Worm (Caenorhabditis elegans) whole organism, L4 larva: ENCODE results near the gene pap-3.

Experiments
- Y48G9A.11 ChIP-seq: fragments of 200-800 bp; sonication (Bioruptor generic); IDR thresholded peaks from 2 replicates; pipeline ENCODE4 v1.3.6; 2022; ENCODE audit warnings: missing genetic modification reagents, missing genetic modification characterization, missing compliant biosample characterization
- ceh-20 ChIP-seq: fragments of 200-800 bp; sonication (Bioruptor generic); IDR thresholded peaks from 2 replicates; pipeline ENCODE4 v1.3.6; 2022; ENCODE audit warnings: missing genetic modification reagents, missing genetic modification characterization, missing compliant biosample characterization
- gei-8 ChIP-seq: fragments of 200-800 bp; sonication (Bioruptor generic); optimal IDR thresholded peaks from 2 replicates; lab custom pipeline; 2018; ENCODE audit warnings: mild to moderate bottlenecking, missing genetic modification characterization, missing compliant biosample characterization
- lin-13 ChIP-seq: fragments of 150-350 bp; optimal IDR thresholded peaks from 2 replicates; lab custom pipeline; 2014; ENCODE audit warnings: missing biosample characterization, missing genetic modification reagents, missing genetic modification characterization
- php-3 ChIP-seq: fragments of 200-800 bp; sonication (Bioruptor generic); IDR thresholded peaks from 2 replicates; pipeline ENCODE4 v1.3.6; 2022; ENCODE audit warnings: missing genetic modification reagents, missing genetic modification characterization, missing compliant biosample characterization
- saeg-2 ChIP-seq: fragments of 200-800 bp; sonication (Bioruptor generic); IDR thresholded peaks from 2 replicates; pipeline ENCODE4 v1.3.6; 2022; ENCODE audit warnings: missing genetic modification reagents, missing genetic modification characterization, missing compliant biosample characterization
- unc-62 ChIP-seq, 3 experiments: fragments of 150-350 bp in 1 of 3; sonication (generic microtip); optimal IDR thresholded peaks in 2 of 3; peaks in 1 of 3; 1 replicate in 1 of 3; 2 replicates in 2 of 3; lab custom pipeline; 2014 to 2017; ENCODE audit warnings: missing biosample characterization in 3 of 3, missing genetic modification characterization in 3 of 3, missing genetic modification reagents in 3 of 3, missing genotype in 1 of 3
- zag-1 ChIP-seq: fragments of 150-350 bp; optimal IDR thresholded peaks from 2 replicates; lab custom pipeline; 2014; ENCODE audit warnings: missing biosample characterization, missing genetic modification characterization
- zip-11 ChIP-seq: fragments of 200-800 bp; sonication (Bioruptor generic); IDR thresholded peaks from 2 replicates; pipeline ENCODE4 v1.3.6; 2022; ENCODE audit warnings: missing genetic modification characterization, missing compliant biosample characterization
- ztf-11 ChIP-seq: fragments of 150-350 bp; optimal IDR thresholded peaks from 2 replicates; lab custom pipeline; 2014; ENCODE audit warnings: missing biosample characterization, missing genetic modification characterization

ce11 chrII:11843441-11843840, 27.1 kb upstream of the pap-3 start:
- TF ChIP-seq gei-8 (GFP tag; lab: Kevin White, UChicago), result no peak
- TF ChIP-seq php-3, result no peak
- no peak for TF ChIP-seq zag-1 (tag; lab: Kevin White, UChicago)
- no peak for TF ChIP-seq unc-62 (GFP tag; optimal IDR thresholded peaks at IDR 0.05 in 1 of 2; lab: Kevin White, UChicago)
- no peak for TF ChIP-seq unc-62 (tag; optimal IDR thresholded peaks at IDR 0.05; lab: Kevin White, UChicago)
- no peak for TF ChIP-seq ztf-11
- no peak for TF ChIP-seq lin-13
- TF ChIP-seq ceh-20, result no peak
- no peak for TF ChIP-seq zip-11
- TF ChIP-seq saeg-2, result no peak
- TF ChIP-seq Y48G9A.11 (GFP tag; lab: Robert Waterston, UW), result no peak
